Worm (Caenorhabditis elegans): Measurements from ENCODE around the gene C25E10.10.

C25E10.10 gene

ce11 chrV:9081410-9081809 is 25.3 kb upstream of the C25E10.10 start:
- TF ChIP-seq pqm-1 (tag; optimal IDR thresholded peaks at IDR 0.05) (peak; percentile 80), jun-1 (tag; optimal IDR thresholded peaks at IDR 0.05) (peak; percentile 2), ama-1 (optimal IDR thresholded peaks at IDR 0.05) (no peak), elt-2 (tag; optimal IDR thresholded peaks at IDR 0.05) (peak; percentile 67), nfya-1 (tag; optimal IDR thresholded peaks at IDR 0.05; ENCODE audit: insufficient read depth) (peak; percentile 38), pha-4 (tag; optimal IDR thresholded peaks at IDR 0.05) (peak; percentile 75), sea-2 (GFP tag; optimal IDR thresholded peaks at IDR 0.05) (no peak)

ce11 chrV:9079965-9080432 is 23.8 kb upstream of the C25E10.10 start:
- no peak for TF ChIP-seq lin-39 (tag; optimal IDR thresholded peaks at IDR 0.05)
- TF ChIP-seq lin-15B (tag; optimal IDR thresholded peaks at IDR 0.05) = no peak
- peak; percentile 93 for TF ChIP-seq pqm-1 (tag; optimal IDR thresholded peaks at IDR 0.05)
- no peak for TF ChIP-seq ztf-4 (tag; optimal IDR thresholded peaks at IDR 0.05)
- peak; percentile 68 for TF ChIP-seq jun-1 (tag; optimal IDR thresholded peaks at IDR 0.05)
- TF ChIP-seq pha-4 (tag; optimal IDR thresholded peaks at IDR 0.05) = peak; percentile 62
- no peak for TF ChIP-seq nhr-76 (tag; optimal IDR thresholded peaks at IDR 0.05)
- TF ChIP-seq elt-2 (tag; optimal IDR thresholded peaks at IDR 0.05) = peak; percentile 99

- TF ChIP-seq daf-12 (tag; optimal IDR thresholded peaks at IDR 0.05) = no peak
- TF ChIP-seq aly-2 (tag; optimal IDR thresholded peaks at IDR 0.05) = no peak
- peak; percentile 68 for TF ChIP-seq pqm-1 (tag; optimal IDR thresholded peaks at IDR 0.05)
- no peak for TF ChIP-seq egl-27 (tag; optimal IDR thresholded peaks at IDR 0.05)
- no peak for TF ChIP-seq ceh-16 (tag; optimal IDR thresholded peaks at IDR 0.05)
- TF ChIP-seq R02D3.7 (tag; optimal IDR thresholded peaks at IDR 0.05) = no peak
- TF ChIP-seq elt-2 (tag; optimal IDR thresholded peaks at IDR 0.05) = peak; percentile 95
- TF ChIP-seq nhr-67 (tag; optimal IDR thresholded peaks at IDR 0.05) = no peak
- peak; percentile 46 for TF ChIP-seq nhr-43 (tag; optimal IDR thresholded peaks at IDR 0.05; ENCODE audit: poor library complexity, severe bottlenecking)
- peak; percentile 8 for TF ChIP-seq jun-1 (tag; optimal IDR thresholded peaks at IDR 0.05)
- TF ChIP-seq lsy-12 (tag; optimal IDR thresholded peaks at IDR 0.05) = no peak
- TF ChIP-seq eor-1 (tag; optimal IDR thresholded peaks at IDR 0.05) = no peak
- peak; percentile 1 for TF ChIP-seq nhr-25 (tag; optimal IDR thresholded peaks at IDR 0.05)
- TF ChIP-seq skn-1 (tag; optimal IDR thresholded peaks at IDR 0.05) = peak; percentile 43
- peak; percentile 3 for TF ChIP-seq nfya-1 (tag; optimal IDR thresholded peaks at IDR 0.05; ENCODE audit: insufficient read depth)
- TF ChIP-seq unc-39 (tag; optimal IDR thresholded peaks at IDR 0.05) = no peak
Measured at ce11 chrV:9078815-9079525, 22.8 kb upstream of the C25E10.10 start.

- TF ChIP-seq nhr-23 (tag; optimal IDR thresholded peaks at IDR 0.05) = peak; percentile 56
- no peak for TF ChIP-seq ceh-9 (tag; optimal IDR thresholded peaks at IDR 0.05)
Measured at ce11 chrV:9078067-9078581, 22.0 kb upstream of the C25E10.10 start.

ce11 chrV:9076273-9076672 is 20.1 kb upstream of the C25E10.10 start, which contains the start of gene T27E4.7:
Gene T27E4.7 (minus strand): TSS chrV:9076322.
- TF ChIP-seq nhr-12 (tag; optimal IDR thresholded peaks at IDR 0.05) (no peak), ceh-28 (tag; optimal IDR thresholded peaks at IDR 0.05) (no peak), fkh-10 (GFP tag; optimal IDR thresholded peaks at IDR 0.05) (no peak), lin-39 (tag; optimal IDR thresholded peaks at IDR 0.05) (no peak), pha-4 (tag; optimal IDR thresholded peaks at IDR 0.05) (peak; percentile 26), elt-2 (tag; optimal IDR thresholded peaks at IDR 0.05) (peak; percentile 6), ama-1 (optimal IDR thresholded peaks at IDR 0.05) (peak; percentile 2)

- TF ChIP-seq nhr-28 (tag; optimal IDR thresholded peaks at IDR 0.05) (no peak), jun-1 (tag; optimal IDR thresholded peaks at IDR 0.05) (peak; percentile 25), zag-1 (tag; optimal IDR thresholded peaks at IDR 0.05) (no peak), pha-4 (tag; optimal IDR thresholded peaks at IDR 0.05) (peak; percentile 90), pqm-1 (tag; optimal IDR thresholded peaks at IDR 0.05) (peak; percentile 41), ZK546.5 (tag; optimal IDR thresholded peaks at IDR 0.05) (no peak), nhr-76 (tag; optimal IDR thresholded peaks at IDR 0.05) (no peak), elt-2 (tag; optimal IDR thresholded peaks at IDR 0.05) (no peak), skn-1 (tag; optimal IDR thresholded peaks at IDR 0.05) (no peak), unc-39 (tag; optimal IDR thresholded peaks at IDR 0.05) (no peak), ztf-4 (tag; optimal IDR thresholded peaks at IDR 0.05) (no peak), mdl-1 (tag; optimal IDR thresholded peaks at IDR 0.05) (peak; percentile 18), nhr-11 (tag; optimal IDR thresholded peaks at IDR 0.05) (no peak), nfya-1 (tag; optimal IDR thresholded peaks at IDR 0.05; ENCODE audit: insufficient read depth) (peak; percentile 13), nhr-12 (tag; optimal IDR thresholded peaks at IDR 0.05) (no peak), elt-3 (tag; optimal IDR thresholded peaks at IDR 0.05) (no peak)
Measured at ce11 chrV:9075827-9076226, 19.7 kb upstream of the C25E10.10 start.
